Fruit fly (Drosophila melanogaster): Measurements from ENCODE around the gene gwl.

The gwl gene

dm6 chr3R:18719767-18720341 lies 26.3 kb upstream of the gwl start (continued):
- TF ChIP-seq Bgb (GFP tag; IDR thresholded peaks at IDR 0.05; ENCODE audit: partially characterized antibody) (no peak), bab2 (GFP tag; optimal IDR thresholded peaks at IDR 0.05) (peak; percentile 88), CG12744 (GFP tag; optimal IDR thresholded peaks at IDR 0.05) (peak; percentile 80), danr (GFP tag; IDR thresholded peaks at IDR 0.05) (peak; percentile 61; the same call in 1 of the 2 replicates), ssp (GFP tag; IDR thresholded peaks at IDR 0.05) (peak; percentile 60), gsb (GFP tag; IDR thresholded peaks at IDR 0.05) (0 out of 2 replicates have a peak, but pooled peaks have one; percentile 50), CG8089 (GFP tag; optimal IDR thresholded peaks at IDR 0.05) (peak; percentile 68), so (GFP tag; IDR thresholded peaks at IDR 0.05) (peak; percentile 66; the same call in 2 of the 3 replicates), fd3F (GFP tag; optimal IDR thresholded peaks at IDR 0.05) (peak; percentile 78), da (GFP tag; optimal IDR thresholded peaks at IDR 0.05) (peak; percentile 63), ham (GFP tag; IDR thresholded peaks at IDR 0.05) (0 out of 2 replicates have a peak, but pooled peaks have one; percentile 15), maf-S (GFP tag; optimal IDR thresholded peaks at IDR 0.05) (peak; percentile 76), CG10565 (GFP tag; optimal IDR thresholded peaks at IDR 0.05) (no peak), CG34422 (GFP tag; IDR thresholded peaks at IDR 0.05) (peak; percentile 76), lab (GFP tag; optimal IDR thresholded peaks at IDR 0.05) (peak; percentile 96), CG14860 (GFP tag; IDR thresholded peaks at IDR 0.05; ENCODE audit: partially characterized antibody) (no peak), zen (tag; optimal IDR thresholded peaks at IDR 0.05) (no peak), pros (GFP tag; optimal IDR thresholded peaks at IDR 0.05) (peak; percentile 39), Oaz (GFP tag; IDR thresholded peaks at IDR 0.05) (peak; percentile 85), lbe (GFP tag; optimal IDR thresholded peaks at IDR 0.05) (no peak), z (GFP tag; IDR thresholded peaks at IDR 0.05) (no peak), CG12942 (GFP tag; optimal IDR thresholded peaks at IDR 0.05) (peak; percentile 60), CG10321 (GFP tag; IDR thresholded peaks at IDR 0.05) (peak; percentile 56), CG13287 (GFP tag; IDR thresholded peaks at IDR 0.05; ENCODE audit: partially characterized antibody) (no peak), Doc3 (GFP tag; IDR thresholded peaks at IDR 0.05; ENCODE audit: partially characterized antibody) (no peak), CG2889 (GFP tag; IDR thresholded peaks at IDR 0.05) (peak; percentile 69; the same call in 2 of the 3 replicates), CG16813 (GFP tag; IDR thresholded peaks at IDR 0.05; ENCODE audit: partially characterized antibody) (no peak), ac (GFP tag; optimal IDR thresholded peaks at IDR 0.05) (no peak), Stat92E (GFP tag; optimal IDR thresholded peaks at IDR 0.05) (no peak), vvl (GFP tag; IDR thresholded peaks at IDR 0.05) (peak; percentile 89), Pdp1 (GFP tag; optimal IDR thresholded peaks at IDR 0.05) (peak in 1 of 2 experiments; percentile 83), CG11560 (tag; IDR thresholded peaks at IDR 0.05) (peak; percentile 71), dysf (GFP tag; IDR thresholded peaks at IDR 0.05) (peak; percentile 87), vfl (GFP tag; optimal IDR thresholded peaks at IDR 0.05) (peak; percentile 76), gcm (GFP tag; optimal IDR thresholded peaks at IDR 0.05) (peak; percentile 65), CG11456 (GFP tag; IDR thresholded peaks at IDR 0.05) (peak; percentile 85), Sry-δ (GFP tag; optimal IDR thresholded peaks at IDR 0.05) (peak; percentile 41), pita (GFP tag; optimal IDR thresholded peaks at IDR 0.05) (no peak), BEAF-32 (GFP tag; optimal IDR thresholded peaks at IDR 0.05) (no peak), lmd (GFP tag; IDR thresholded peaks at IDR 0.05) (peak; percentile 84), CG3995 (GFP tag; optimal IDR thresholded peaks at IDR 0.05) (peak; percentile 9), CG32772 (GFP tag; IDR thresholded peaks at IDR 0.05) (peak; percentile 76), dimm (GFP tag; IDR thresholded peaks at IDR 0.05) (peak; percentile 65), CG1832 (GFP tag; optimal IDR thresholded peaks at IDR 0.05) (no peak), CG6765 (GFP tag; optimal IDR thresholded peaks at IDR 0.05) (peak; percentile 86), CG17612 (GFP tag; IDR thresholded peaks at IDR 0.05) (no peak), CG10543 (GFP tag; optimal IDR thresholded peaks at IDR 0.05) (peak; percentile 94), E2f2 (GFP tag; IDR thresholded peaks at IDR 0.05) (peak; percentile 63), CG4617 (GFP tag; optimal IDR thresholded peaks at IDR 0.05; ENCODE audit: borderline replicate concordance) (peak; percentile 32), mam (GFP tag; optimal IDR thresholded peaks at IDR 0.05) (peak; percentile 88)
